Worm (Caenorhabditis elegans) whole organism, mixed stage, embryonic: ENCODE results near the gene pes-4.

Source experiments
- M03D4.4 ChIP-seq: sonication (generic microtip); optimal IDR thresholded peaks from 2 replicates; lab custom pipeline; 2017; ENCODE audit warnings: mild to moderate bottlenecking, missing genetic modification characterization, missing compliant biosample characterization
- bed-3 ChIP-seq: fragments of 200-800 bp; sonication (Bioruptor generic); optimal IDR thresholded peaks from 3 replicates; lab custom pipeline; 2018; ENCODE audit warnings: mild to moderate bottlenecking, missing genetic modification characterization, moderate library complexity, missing compliant biosample characterization
- blmp-1 ChIP-seq: fragments of 150-350 bp; optimal IDR thresholded peaks from 2 replicates; lab custom pipeline; 2014; ENCODE audit warnings: missing biosample characterization, missing genetic modification characterization
- ceh-39 ChIP-seq: fragments of 150-350 bp; optimal IDR thresholded peaks from 2 replicates; lab custom pipeline; 2014; ENCODE audit warnings: missing biosample characterization, missing genetic modification characterization
- ceh-43 ChIP-seq: fragments of 200-800 bp; sonication (Bioruptor generic); optimal IDR thresholded peaks from 2 replicates; lab custom pipeline; 2018; ENCODE audit warnings: mild to moderate bottlenecking, missing genetic modification characterization, moderate library complexity, missing compliant biosample characterization
- ceh-83 ChIP-seq: fragments of 200-800 bp; sonication (Bioruptor generic); optimal IDR thresholded peaks from 2 replicates; lab custom pipeline; 2018; ENCODE audit warnings: mild to moderate bottlenecking, missing genetic modification characterization, missing compliant biosample characterization
- ces-1 ChIP-seq: fragments of 150-350 bp; optimal IDR thresholded peaks from 2 replicates; lab custom pipeline; 2014; ENCODE audit warnings: missing biosample characterization, missing genetic modification reagents, missing genetic modification characterization
- cnd-1 ChIP-seq: fragments of 200-800 bp; sonication (Bioruptor generic); optimal IDR thresholded peaks from 2 replicates; lab custom pipeline; 2018; ENCODE audit warnings: mild to moderate bottlenecking, missing genetic modification characterization, missing compliant biosample characterization
- drap-1 ChIP-seq: fragments of 200-800 bp; sonication (Bioruptor generic); optimal IDR thresholded peaks from 3 replicates; lab custom pipeline; 2018; ENCODE audit warnings: mild to moderate bottlenecking, missing genetic modification characterization, missing compliant biosample characterization
- elt-1 ChIP-seq: sonication (generic microtip); optimal IDR thresholded peaks from 2 replicates; lab custom pipeline; 2017; ENCODE audit warnings: missing genetic modification characterization, mild to moderate bottlenecking, missing compliant biosample characterization, antibody characterized with exemption, moderate library complexity, borderline replicate concordance; ENCODE audit not compliant: insufficient read depth
- elt-3 ChIP-seq: fragments of 150-350 bp; optimal IDR thresholded peaks from 2 replicates; lab custom pipeline; 2014; ENCODE audit warnings: missing biosample characterization, missing genetic modification characterization
- flh-1 ChIP-seq: fragments of 200-800 bp; sonication (Bioruptor generic); optimal IDR thresholded peaks from 2 replicates; lab custom pipeline; 2018; ENCODE audit warnings: mild to moderate bottlenecking, missing genetic modification characterization, moderate library complexity, missing compliant biosample characterization
- ham-2 ChIP-seq: fragments of 200-800 bp; sonication (Bioruptor generic); optimal IDR thresholded peaks from 2 replicates; lab custom pipeline; 2018; ENCODE audit warnings: mild to moderate bottlenecking, missing genetic modification characterization, missing compliant biosample characterization
- hlh-1 ChIP-seq: fragments of 150-350 bp; optimal IDR thresholded peaks from 2 replicates; lab custom pipeline; 2014; ENCODE audit warnings: missing biosample characterization, missing genetic modification reagents, missing genetic modification characterization
- lin-13 ChIP-seq: fragments of 150-350 bp; optimal IDR thresholded peaks from 2 replicates; lab custom pipeline; 2014; ENCODE audit warnings: missing biosample characterization, missing genetic modification characterization
- lin-32 ChIP-seq: fragments of 200-800 bp; sonication (Bioruptor generic); optimal IDR thresholded peaks from 2 replicates; lab custom pipeline; 2018; ENCODE audit warnings: mild to moderate bottlenecking, missing genetic modification characterization, missing compliant biosample characterization
- lsy-2 ChIP-seq: fragments of 150-350 bp; optimal IDR thresholded peaks from 2 replicates; lab custom pipeline; 2014; ENCODE audit warnings: missing biosample characterization, missing genetic modification characterization
- mab-5 ChIP-seq: fragments of 150-350 bp; optimal IDR thresholded peaks from 2 replicates; lab custom pipeline; 2014; ENCODE audit warnings: missing biosample characterization, missing genetic modification characterization
- mep-1 ChIP-seq: fragments of 150-350 bp; optimal IDR thresholded peaks from 2 replicates; lab custom pipeline; 2017; ENCODE audit warnings: missing biosample characterization, missing genetic modification reagents, missing genetic modification characterization, inconsistent platforms
- mls-2 ChIP-seq: sonication (generic microtip); optimal IDR thresholded peaks from 2 replicates; lab custom pipeline; 2016; ENCODE audit warnings: mild to moderate bottlenecking, missing genetic modification characterization, moderate library complexity, missing compliant biosample characterization
- nhr-12 ChIP-seq: fragments of 150-350 bp; optimal IDR thresholded peaks from 2 replicates; lab custom pipeline; 2014; ENCODE audit warnings: missing biosample characterization, missing genetic modification characterization
- nhr-2 ChIP-seq: fragments of 150-350 bp; optimal IDR thresholded peaks from 2 replicates; lab custom pipeline; 2014; ENCODE audit warnings: missing biosample characterization, missing genetic modification characterization
- nhr-237 ChIP-seq: fragments of 150-350 bp; optimal IDR thresholded peaks from 2 replicates; lab custom pipeline; 2014; ENCODE audit warnings: missing biosample characterization, missing genetic modification characterization
- nhr-28 ChIP-seq: fragments of 150-350 bp; optimal IDR thresholded peaks from 2 replicates; lab custom pipeline; 2014; ENCODE audit warnings: missing biosample characterization, missing genetic modification characterization
- nhr-76 ChIP-seq: sonication (generic microtip); optimal IDR thresholded peaks from 2 replicates; lab custom pipeline; 2017; ENCODE audit warnings: missing biosample characterization, missing genetic modification characterization
- pha-4 ChIP-seq: fragments of 150-350 bp; optimal IDR thresholded peaks from 2 replicates; lab custom pipeline; 2018; ENCODE audit warnings: missing biosample characterization, missing genetic modification reagents, missing genetic modification characterization
- sem-2 ChIP-seq: fragments of 200-800 bp; sonication (Bioruptor generic); optimal IDR thresholded peaks from 2 replicates; lab custom pipeline; 2018; ENCODE audit warnings: mild to moderate bottlenecking, missing genetic modification characterization, missing compliant biosample characterization
- snpc-4 ChIP-seq: fragments of 150-350 bp; optimal IDR thresholded peaks from 2 replicates; lab custom pipeline; 2014; ENCODE audit warnings: missing biosample characterization, missing genetic modification characterization
- sptf-1 ChIP-seq: sonication (generic microtip); optimal IDR thresholded peaks from 2 replicates; lab custom pipeline; 2017; ENCODE audit warnings: mild to moderate bottlenecking, missing genetic modification characterization, moderate library complexity, missing compliant biosample characterization
- unc-120 ChIP-seq: sonication (generic microtip); optimal IDR thresholded peaks from 2 replicates; lab custom pipeline; 2017; ENCODE audit warnings: missing genetic modification characterization, missing compliant biosample characterization; ENCODE audit not compliant: poor library complexity, severe bottlenecking
- unc-39 ChIP-seq: fragments of 150-350 bp; optimal IDR thresholded peaks from 2 replicates; lab custom pipeline; 2014; ENCODE audit warnings: missing biosample characterization, missing genetic modification characterization
- unc-62 ChIP-seq: fragments of 150-350 bp; optimal IDR thresholded peaks from 2 replicates; lab custom pipeline; 2014; ENCODE audit warnings: missing biosample characterization, missing genetic modification reagents, missing genetic modification characterization
- zip-8 ChIP-seq: fragments of 150-350 bp; optimal IDR thresholded peaks from 2 replicates; lab custom pipeline; 2014; ENCODE audit warnings: missing biosample characterization, missing genetic modification characterization
- ztf-11 ChIP-seq: fragments of 150-350 bp; optimal IDR thresholded peaks from 2 replicates; lab custom pipeline; 2014; ENCODE audit warnings: missing biosample characterization, missing genetic modification characterization

pes-4 gene

DNA sequence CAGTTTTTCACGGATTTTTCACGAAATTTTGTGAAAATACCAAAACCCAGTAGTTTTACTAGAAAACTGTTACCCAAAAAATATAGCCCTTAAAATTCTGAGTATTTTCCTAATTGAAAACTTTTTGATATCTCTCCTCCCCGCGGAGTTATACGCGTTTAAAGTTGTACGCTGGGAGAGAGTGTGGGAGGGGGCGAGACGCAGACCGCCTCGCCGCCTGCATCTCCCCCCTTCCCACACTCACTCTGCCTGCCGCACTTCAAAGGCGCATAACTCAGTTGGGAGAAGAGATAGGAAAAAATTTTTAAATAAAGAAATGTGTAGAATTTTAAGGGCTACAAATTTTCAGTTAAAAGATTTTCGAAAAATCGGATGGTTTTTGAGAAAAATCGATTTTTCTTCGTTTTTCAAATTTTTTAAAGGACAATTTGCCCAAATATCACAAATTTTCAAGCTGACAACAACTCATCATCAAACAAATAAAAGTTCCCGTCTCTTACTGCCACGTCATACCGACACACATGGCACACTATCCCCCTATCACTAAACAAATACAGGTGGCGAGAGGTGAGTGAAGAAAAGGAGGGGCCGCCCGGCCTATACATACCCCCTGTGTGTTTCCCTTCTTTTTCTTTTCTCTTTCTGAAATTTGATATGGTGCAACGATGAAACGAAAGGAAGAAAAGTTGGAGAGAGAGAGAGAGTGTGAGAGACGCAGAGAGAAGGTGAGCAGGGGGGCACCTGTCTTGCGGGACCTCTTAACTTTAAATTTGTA is 6.6 kb downstream of the pes-4 start:
- TF ChIP-seq ces-1 (GFP tag; lab: Kevin White, UChicago) (no peak), cnd-1 (tag; lab: Kevin White, UChicago) (no peak), unc-39 (no peak), blmp-1 (tag; lab: Kevin White, UChicago) (no peak), hlh-1 (tag; lab: Kevin White, UChicago) (peak; percentile 55), ceh-39 (tag; lab: Kevin White, UChicago) (no peak), lin-32 (no peak), lin-13 (peak; percentile 0), flh-1 (GFP tag; lab: Kevin White, UChicago) (no peak), zip-8 (tag; lab: Kevin White, UChicago) (no peak), nhr-237 (tag; lab: Kevin White, UChicago) (peak; percentile 4), snpc-4 (tag; lab: Kevin White, UChicago) (no peak), pha-4 (tag; lab: Kevin White, UChicago) (no peak), nhr-12 (tag; lab: Kevin White, UChicago) (no peak), ceh-83 (GFP tag; lab: Kevin White, UChicago) (no peak), unc-120 (peak; percentile 26)

- TF ChIP-seq unc-39 = no peak
- no peak for TF ChIP-seq nhr-28 (tag; lab: Kevin White, UChicago)
- no peak for TF ChIP-seq ceh-43 (GFP tag; lab: Kevin White, UChicago)
- no peak for TF ChIP-seq lsy-2 (tag; lab: Kevin White, UChicago)
- TF ChIP-seq pha-4 (tag; lab: Kevin White, UChicago) = no peak
- TF ChIP-seq cnd-1 (tag; lab: Kevin White, UChicago) = no peak
- TF ChIP-seq ces-1 (GFP tag; lab: Kevin White, UChicago) = no peak
- TF ChIP-seq zip-8 (tag; lab: Kevin White, UChicago) = no peak
- no peak for TF ChIP-seq nhr-76 (tag; lab: Kevin White, UChicago)
- no peak for TF ChIP-seq bed-3 (GFP tag; lab: Kevin White, UChicago)
- no peak for TF ChIP-seq hlh-1 (tag; lab: Kevin White, UChicago)
- no peak for TF ChIP-seq elt-3
- no peak for TF ChIP-seq sem-2 (GFP tag; lab: Kevin White, UChicago)
- TF ChIP-seq nhr-12 (tag; lab: Kevin White, UChicago) = no peak
- no peak for TF ChIP-seq ceh-39 (tag; lab: Kevin White, UChicago)
- TF ChIP-seq sptf-1 (tag; lab: Kevin White, UChicago) = no peak
- no peak for TF ChIP-seq lin-13
- TF ChIP-seq, all 35 proteins: peak for 0
Measured at ce11 chrIII:1221995-1222394, 8.1 kb downstream of the pes-4 start.

DNA sequence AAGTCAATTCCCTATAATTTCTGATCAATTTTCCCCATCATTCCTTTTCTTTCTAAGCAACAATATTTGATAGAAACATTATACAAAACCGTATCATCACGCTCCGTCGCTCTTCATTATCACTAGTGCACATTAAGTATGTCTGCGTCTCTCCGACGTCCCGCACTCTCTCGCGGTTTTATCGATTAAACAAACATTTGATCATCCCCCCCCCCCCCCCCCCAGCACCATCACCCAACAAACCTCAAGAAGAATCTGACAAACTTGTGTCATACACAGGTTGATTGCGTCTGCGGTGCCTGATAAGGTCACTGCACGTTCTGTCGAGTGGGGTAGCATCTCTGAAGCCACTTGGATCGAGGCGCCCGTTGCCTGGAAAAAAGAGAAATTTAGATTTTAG is 10.1 kb downstream of the pes-4 start:
- TF ChIP-seq sem-2 (GFP tag; lab: Kevin White, UChicago) = no peak
- no peak for TF ChIP-seq mls-2 (tag; lab: Kevin White, UChicago)
- TF ChIP-seq mep-1 (tag; lab: Kevin White, UChicago) = no peak
- no peak for TF ChIP-seq nhr-2 (tag; lab: Kevin White, UChicago)
- TF ChIP-seq ces-1 (GFP tag; lab: Kevin White, UChicago) = no peak
- no peak for TF ChIP-seq unc-62 (GFP tag; lab: Kevin White, UChicago)
- no peak for TF ChIP-seq cnd-1 (tag; lab: Kevin White, UChicago)

- no peak for TF ChIP-seq mab-5 (tag; lab: Kevin White, UChicago)
- TF ChIP-seq mls-2 (tag; lab: Kevin White, UChicago) = no peak
- TF ChIP-seq ceh-43 (GFP tag; lab: Kevin White, UChicago) = no peak
- TF ChIP-seq cnd-1 (tag; lab: Kevin White, UChicago) = no peak
- TF ChIP-seq ces-1 (GFP tag; lab: Kevin White, UChicago) = no peak
- no peak for TF ChIP-seq hlh-1 (tag; lab: Kevin White, UChicago)
- no peak for TF ChIP-seq mep-1 (tag; lab: Kevin White, UChicago)
- TF ChIP-seq unc-120 = no peak
- no peak for TF ChIP-seq nhr-76 (tag; lab: Kevin White, UChicago)
- TF ChIP-seq unc-39 = no peak
Measured at ce11 chrIII:1218998-1219397, 11.1 kb downstream of the pes-4 start.

- TF ChIP-seq sptf-1 (tag; lab: Kevin White, UChicago) = peak; percentile 73
- TF ChIP-seq ceh-83 (GFP tag; lab: Kevin White, UChicago) = peak; percentile 67
- TF ChIP-seq zip-8 (tag; lab: Kevin White, UChicago) = no peak
- TF ChIP-seq flh-1 (GFP tag; lab: Kevin White, UChicago) = peak; percentile 8
- peak; percentile 67 for TF ChIP-seq unc-120
- peak; percentile 56 for TF ChIP-seq sem-2 (GFP tag; lab: Kevin White, UChicago)
- peak; percentile 59 for TF ChIP-seq ham-2 (GFP tag; lab: Kevin White, UChicago)
- peak; percentile 28 for TF ChIP-seq drap-1 (GFP tag; lab: Kevin White, UChicago)
- peak; percentile 70 for TF ChIP-seq cnd-1 (tag; lab: Kevin White, UChicago)
- peak; percentile 28 for TF ChIP-seq mls-2 (tag; lab: Kevin White, UChicago)
- TF ChIP-seq ceh-43 (GFP tag; lab: Kevin White, UChicago) = peak; percentile 55
- peak; percentile 65 for TF ChIP-seq M03D4.4 (tag; lab: Kevin White, UChicago)
- TF ChIP-seq bed-3 (GFP tag; lab: Kevin White, UChicago) = peak; percentile 18
- TF ChIP-seq nhr-28 (tag; lab: Kevin White, UChicago) = no peak
- no peak for TF ChIP-seq ztf-11
- TF ChIP-seq elt-1 = no peak
- TF ChIP-seq lin-13 = no peak
Measured at ce11 chrIII:1218221-1218620, 11.9 kb downstream of the pes-4 start.
